Worm (Caenorhabditis elegans) whole organism, mixed stage, embryonic: ENCODE results near the gene srd-5.

Source experiments
- M03D4.4 ChIP-seq: sonication (generic microtip); optimal IDR thresholded peaks from 2 replicates; lab custom pipeline; 2017; ENCODE audit warnings: mild to moderate bottlenecking, missing genetic modification characterization, missing compliant biosample characterization
- bed-3 ChIP-seq: fragments of 200-800 bp; sonication (Bioruptor generic); optimal IDR thresholded peaks from 3 replicates; lab custom pipeline; 2018; ENCODE audit warnings: mild to moderate bottlenecking, missing genetic modification characterization, moderate library complexity, missing compliant biosample characterization
- blmp-1 ChIP-seq: fragments of 150-350 bp; optimal IDR thresholded peaks from 2 replicates; lab custom pipeline; 2014; ENCODE audit warnings: missing biosample characterization, missing genetic modification characterization
- ceh-39 ChIP-seq: fragments of 150-350 bp; optimal IDR thresholded peaks from 2 replicates; lab custom pipeline; 2014; ENCODE audit warnings: missing biosample characterization, missing genetic modification characterization
- ceh-43 ChIP-seq: fragments of 200-800 bp; sonication (Bioruptor generic); optimal IDR thresholded peaks from 2 replicates; lab custom pipeline; 2018; ENCODE audit warnings: mild to moderate bottlenecking, missing genetic modification characterization, moderate library complexity, missing compliant biosample characterization
- ces-1 ChIP-seq: fragments of 150-350 bp; optimal IDR thresholded peaks from 2 replicates; lab custom pipeline; 2014; ENCODE audit warnings: missing biosample characterization, missing genetic modification reagents, missing genetic modification characterization
- cnd-1 ChIP-seq: fragments of 200-800 bp; sonication (Bioruptor generic); optimal IDR thresholded peaks from 2 replicates; lab custom pipeline; 2018; ENCODE audit warnings: mild to moderate bottlenecking, missing genetic modification characterization, missing compliant biosample characterization
- drap-1 ChIP-seq: fragments of 200-800 bp; sonication (Bioruptor generic); optimal IDR thresholded peaks from 3 replicates; lab custom pipeline; 2018; ENCODE audit warnings: mild to moderate bottlenecking, missing genetic modification characterization, missing compliant biosample characterization
- elt-1 ChIP-seq: sonication (generic microtip); optimal IDR thresholded peaks from 2 replicates; lab custom pipeline; 2017; ENCODE audit warnings: missing genetic modification characterization, mild to moderate bottlenecking, missing compliant biosample characterization, antibody characterized with exemption, moderate library complexity, borderline replicate concordance; ENCODE audit not compliant: insufficient read depth
- flh-1 ChIP-seq: fragments of 200-800 bp; sonication (Bioruptor generic); optimal IDR thresholded peaks from 2 replicates; lab custom pipeline; 2018; ENCODE audit warnings: mild to moderate bottlenecking, missing genetic modification characterization, moderate library complexity, missing compliant biosample characterization
- ham-2 ChIP-seq: fragments of 200-800 bp; sonication (Bioruptor generic); optimal IDR thresholded peaks from 2 replicates; lab custom pipeline; 2018; ENCODE audit warnings: mild to moderate bottlenecking, missing genetic modification characterization, missing compliant biosample characterization
- hlh-1 ChIP-seq: fragments of 150-350 bp; optimal IDR thresholded peaks from 2 replicates; lab custom pipeline; 2014; ENCODE audit warnings: missing biosample characterization, missing genetic modification reagents, missing genetic modification characterization
- lin-13 ChIP-seq: fragments of 150-350 bp; optimal IDR thresholded peaks from 2 replicates; lab custom pipeline; 2014; ENCODE audit warnings: missing biosample characterization, missing genetic modification characterization
- lin-32 ChIP-seq: fragments of 200-800 bp; sonication (Bioruptor generic); optimal IDR thresholded peaks from 2 replicates; lab custom pipeline; 2018; ENCODE audit warnings: mild to moderate bottlenecking, missing genetic modification characterization, missing compliant biosample characterization
- lsy-2 ChIP-seq: fragments of 150-350 bp; optimal IDR thresholded peaks from 2 replicates; lab custom pipeline; 2014; ENCODE audit warnings: missing biosample characterization, missing genetic modification characterization
- mab-5 ChIP-seq: fragments of 150-350 bp; optimal IDR thresholded peaks from 2 replicates; lab custom pipeline; 2014; ENCODE audit warnings: missing biosample characterization, missing genetic modification characterization
- mep-1 ChIP-seq: fragments of 150-350 bp; optimal IDR thresholded peaks from 2 replicates; lab custom pipeline; 2017; ENCODE audit warnings: missing biosample characterization, missing genetic modification reagents, missing genetic modification characterization, inconsistent platforms
- mls-2 ChIP-seq: sonication (generic microtip); optimal IDR thresholded peaks from 2 replicates; lab custom pipeline; 2016; ENCODE audit warnings: mild to moderate bottlenecking, missing genetic modification characterization, moderate library complexity, missing compliant biosample characterization
- nhr-12 ChIP-seq: fragments of 150-350 bp; optimal IDR thresholded peaks from 2 replicates; lab custom pipeline; 2014; ENCODE audit warnings: missing biosample characterization, missing genetic modification characterization
- nhr-2 ChIP-seq: fragments of 150-350 bp; optimal IDR thresholded peaks from 2 replicates; lab custom pipeline; 2014; ENCODE audit warnings: missing biosample characterization, missing genetic modification characterization
- nhr-237 ChIP-seq: fragments of 150-350 bp; optimal IDR thresholded peaks from 2 replicates; lab custom pipeline; 2014; ENCODE audit warnings: missing biosample characterization, missing genetic modification characterization
- nhr-28 ChIP-seq: fragments of 150-350 bp; optimal IDR thresholded peaks from 2 replicates; lab custom pipeline; 2014; ENCODE audit warnings: missing biosample characterization, missing genetic modification characterization
- nhr-76 ChIP-seq: sonication (generic microtip); optimal IDR thresholded peaks from 2 replicates; lab custom pipeline; 2017; ENCODE audit warnings: missing biosample characterization, missing genetic modification characterization
- pha-4 ChIP-seq: fragments of 150-350 bp; optimal IDR thresholded peaks from 2 replicates; lab custom pipeline; 2018; ENCODE audit warnings: missing biosample characterization, missing genetic modification reagents, missing genetic modification characterization
- sem-2 ChIP-seq: fragments of 200-800 bp; sonication (Bioruptor generic); optimal IDR thresholded peaks from 2 replicates; lab custom pipeline; 2018; ENCODE audit warnings: mild to moderate bottlenecking, missing genetic modification characterization, missing compliant biosample characterization
- snpc-4 ChIP-seq: fragments of 150-350 bp; optimal IDR thresholded peaks from 2 replicates; lab custom pipeline; 2014; ENCODE audit warnings: missing biosample characterization, missing genetic modification characterization
- sptf-1 ChIP-seq: sonication (generic microtip); optimal IDR thresholded peaks from 2 replicates; lab custom pipeline; 2017; ENCODE audit warnings: mild to moderate bottlenecking, missing genetic modification characterization, moderate library complexity, missing compliant biosample characterization
- unc-120 ChIP-seq: sonication (generic microtip); optimal IDR thresholded peaks from 2 replicates; lab custom pipeline; 2017; ENCODE audit warnings: missing genetic modification characterization, missing compliant biosample characterization; ENCODE audit not compliant: poor library complexity, severe bottlenecking
- unc-39 ChIP-seq: fragments of 150-350 bp; optimal IDR thresholded peaks from 2 replicates; lab custom pipeline; 2014; ENCODE audit warnings: missing biosample characterization, missing genetic modification characterization
- zip-8 ChIP-seq: fragments of 150-350 bp; optimal IDR thresholded peaks from 2 replicates; lab custom pipeline; 2014; ENCODE audit warnings: missing biosample characterization, missing genetic modification characterization
- ztf-11 ChIP-seq: fragments of 150-350 bp; optimal IDR thresholded peaks from 2 replicates; lab custom pipeline; 2014; ENCODE audit warnings: missing biosample characterization, missing genetic modification characterization

Gene srd-5

ce11 chrIV:5664375-5665004 is 9.8 kb downstream of the srd-5 start, which contains the start of gene bec-1:
Gene bec-1 (minus strand): TSS chrIV:5664425.
- TF ChIP-seq cnd-1 (tag; lab: Kevin White, UChicago) (peak; percentile 22), lsy-2 (tag; lab: Kevin White, UChicago) (no peak), sem-2 (no peak), mab-5 (tag; lab: Kevin White, UChicago) (no peak), unc-120 (no peak), lin-13 (tag; lab: Kevin White, UChicago) (no peak), ces-1 (GFP tag; lab: Kevin White, UChicago) (no peak), lin-32 (no peak)

ce11 chrIV:5662886-5663285 is 11.4 kb downstream of the srd-5 start:
- TF ChIP-seq snpc-4 (tag; lab: Kevin White, UChicago) (no peak), unc-39 (no peak), mls-2 (no peak), ham-2 (GFP tag; lab: Kevin White, UChicago) (no peak), ces-1 (GFP tag; lab: Kevin White, UChicago) (no peak), zip-8 (no peak), ceh-43 (GFP tag; lab: Kevin White, UChicago) (no peak), lin-32 (no peak)
- TF ChIP-seq, all 35 proteins: peak for 0

DNA sequence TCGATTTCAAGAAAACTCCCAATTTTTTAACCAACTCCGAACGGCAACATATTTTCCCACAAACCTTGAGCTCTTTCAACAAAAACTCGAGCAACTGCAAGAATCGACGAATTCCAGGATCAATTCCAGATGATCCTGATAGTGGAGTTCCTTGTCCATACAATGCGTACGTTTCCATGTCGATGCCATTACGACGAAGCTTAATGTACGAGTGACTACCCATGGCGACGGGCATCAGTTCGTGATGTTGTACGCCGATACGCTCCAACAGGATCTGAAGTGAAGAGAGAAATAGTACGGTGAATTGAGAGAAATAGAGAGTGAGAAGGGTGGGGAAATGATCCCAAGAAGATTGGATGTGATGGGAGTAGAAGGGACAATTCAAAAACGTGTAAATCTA is 12.3 kb downstream of the srd-5 start:
- TF ChIP-seq nhr-2 (tag; lab: Kevin White, UChicago) (no peak), ces-1 (GFP tag; lab: Kevin White, UChicago) (no peak), lin-13 (tag; lab: Kevin White, UChicago) (no peak), ham-2 (GFP tag; lab: Kevin White, UChicago) (no peak), cnd-1 (tag; lab: Kevin White, UChicago) (no peak), flh-1 (GFP tag; lab: Kevin White, UChicago) (no peak), snpc-4 (tag; lab: Kevin White, UChicago) (no peak), zip-8 (no peak), ztf-11 (tag; lab: Kevin White, UChicago) (no peak), hlh-1 (tag; lab: Kevin White, UChicago) (no peak), M03D4.4 (no peak), nhr-12 (tag; lab: Kevin White, UChicago) (no peak), blmp-1 (tag; lab: Kevin White, UChicago) (no peak)
- TF ChIP-seq, all 35 proteins: peak for 0

DNA sequence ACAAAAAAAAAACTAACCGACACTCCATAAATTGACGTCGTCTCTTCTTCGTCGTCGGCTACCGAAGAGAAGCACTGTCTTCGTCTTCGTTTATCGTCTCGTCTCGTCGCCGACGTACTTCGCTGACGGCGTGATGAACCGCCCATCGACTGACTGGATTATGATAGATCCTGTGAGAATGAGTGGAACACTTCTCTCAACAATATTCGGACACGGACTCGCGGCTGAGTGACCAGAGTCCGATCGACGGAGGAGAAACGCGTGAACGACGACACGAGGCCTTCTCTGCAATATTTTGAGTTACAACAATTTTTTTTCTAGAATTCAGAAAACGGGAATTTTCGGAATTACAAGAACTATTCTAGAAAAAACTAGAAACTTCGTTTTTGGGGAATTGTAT is 14.1 kb downstream of the srd-5 start, which contains the start of gene skn-1:
TSS of gene skn-1 (minus strand) at position 146 of the 400 bp plus-strand sequence.
- no peak for TF ChIP-seq M03D4.4

ce11 chrIV:5659461-5659860 is 14.9 kb downstream of the srd-5 start:
- no peak for TF ChIP-seq unc-39
- TF ChIP-seq ces-1 (GFP tag; lab: Kevin White, UChicago), result no peak
- TF ChIP-seq drap-1 (GFP tag; lab: Kevin White, UChicago), result no peak
- no peak for TF ChIP-seq sem-2
- no peak for TF ChIP-seq pha-4
- TF ChIP-seq nhr-2 (tag; lab: Kevin White, UChicago), result no peak
- TF ChIP-seq sptf-1 (tag; lab: Kevin White, UChicago), result no peak
- TF ChIP-seq bed-3, result no peak
- no peak for TF ChIP-seq cnd-1 (tag; lab: Kevin White, UChicago)
- TF ChIP-seq zip-8, result no peak
- no peak for TF ChIP-seq ztf-11 (tag; lab: Kevin White, UChicago)
- TF ChIP-seq nhr-237 (tag; lab: Kevin White, UChicago), result no peak
- no peak for TF ChIP-seq mep-1 (tag; lab: Kevin White, UChicago)
- no peak for TF ChIP-seq nhr-76 (tag; lab: Kevin White, UChicago)
- no peak for TF ChIP-seq mls-2

DNA sequence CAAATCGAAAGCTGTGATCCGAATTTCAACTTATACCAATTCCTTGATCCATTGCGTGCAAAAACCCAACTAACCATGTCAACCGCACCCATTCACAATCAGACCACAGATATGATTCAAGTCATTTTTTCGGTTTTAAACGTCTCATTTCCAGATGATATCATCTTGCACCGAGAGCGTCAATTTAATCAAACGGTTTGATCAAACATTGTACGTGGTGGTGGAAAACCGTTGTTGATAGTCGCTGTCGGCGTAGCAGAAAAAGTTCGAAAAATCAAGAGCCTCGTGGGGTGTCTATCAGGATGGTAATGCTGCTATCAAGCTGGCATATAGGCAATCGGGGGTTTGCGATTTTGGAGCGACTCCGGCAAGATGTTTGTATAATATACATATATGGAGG is 15.4 kb downstream of the srd-5 start:
- TF ChIP-seq nhr-28 (tag; lab: Kevin White, UChicago), result no peak
- TF ChIP-seq elt-1 (tag; lab: Kevin White, UChicago), result no peak
- TF ChIP-seq nhr-76 (tag; lab: Kevin White, UChicago), result no peak
- no peak for TF ChIP-seq sem-2
- no peak for TF ChIP-seq lin-13 (tag; lab: Kevin White, UChicago)
- no peak for TF ChIP-seq mls-2
- TF ChIP-seq mep-1 (tag; lab: Kevin White, UChicago), result no peak
- no peak for TF ChIP-seq ham-2 (GFP tag; lab: Kevin White, UChicago)
- no peak for TF ChIP-seq lin-32
- TF ChIP-seq ceh-39, result no peak
